Fruit fly (Drosophila melanogaster) whole organism, larva: ENCODE results near the gene CG15876.

Experiments used
- noc ChIP-seq: fragments of 200-800 bp; sonication (Bioruptor generic); optimal IDR thresholded peaks from 3 replicates; lab custom pipeline; 2019; ENCODE audit warnings: missing biosample characterization, mild to moderate bottlenecking, missing genetic modification characterization, moderate library complexity

The CG15876 gene

dm6 chr3L:4690698-4691097 is 3.9 kb downstream of the CG15876 start:
- TF ChIP-seq noc (tag; lab: Kevin White, UChicago): no peak

DNA sequence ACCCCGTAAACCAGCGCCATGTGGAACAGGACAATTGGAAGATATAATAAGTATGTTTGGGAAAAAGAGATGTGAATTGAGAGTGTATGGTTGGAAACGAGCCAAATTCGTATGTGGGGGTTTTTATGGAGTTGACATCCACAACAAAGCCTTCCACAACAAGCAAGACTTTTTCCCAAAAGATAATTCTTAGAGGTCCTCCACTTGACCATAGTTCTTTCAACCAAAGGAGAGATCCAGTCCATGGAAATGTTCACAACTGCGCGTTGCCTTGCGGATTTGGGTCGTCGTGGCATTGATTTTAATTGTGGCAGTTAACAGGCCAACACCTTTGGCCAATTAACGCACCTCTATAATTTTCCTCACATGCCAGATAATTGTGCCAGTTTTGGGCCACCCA is 4.7 kb downstream of the CG15876 start, which contains the start of gene CG18418:
CG18418 (minus strand) TSS at position 101 of the 400 bp plus-strand sequence.
- no peak for TF ChIP-seq noc (tag; lab: Kevin White, UChicago)

DNA sequence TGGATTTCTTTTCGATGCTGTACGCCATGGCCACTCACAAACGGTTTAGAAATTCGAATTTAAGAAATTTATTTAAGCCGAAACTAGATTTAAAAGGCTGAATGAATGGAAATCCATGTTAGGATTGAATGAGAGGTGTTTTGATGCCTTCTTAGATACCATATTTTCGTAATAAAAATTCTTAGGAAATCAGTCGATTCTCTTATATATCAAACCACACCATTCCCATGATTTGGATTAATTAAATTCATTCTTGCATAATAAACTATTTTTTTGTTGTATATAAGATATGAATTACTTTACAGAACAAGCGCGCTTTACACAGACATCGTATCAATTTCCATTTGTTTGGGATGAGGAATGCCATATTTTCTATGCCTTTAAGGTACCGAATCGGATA is 6.0 kb downstream of the CG15876 start, which contains the start of gene CG7514:
CG7514 (minus strand) TSS at position 101 of the 400 bp plus-strand sequence.
- no peak for TF ChIP-seq noc (tag; lab: Kevin White, UChicago)

- no peak for TF ChIP-seq noc (tag; lab: Kevin White, UChicago)
These were observed 7.5 kb downstream of the CG15876 start, which contains the start of gene axo for dm6 chr3L:4687133-4687532. Gene axo, minus strand, starts transcription at chr3L:4687317.

dm6 chr3L:4686609-4687008 is 8.0 kb downstream of the CG15876 start:
- TF ChIP-seq noc (tag; lab: Kevin White, UChicago): no peak

DNA sequence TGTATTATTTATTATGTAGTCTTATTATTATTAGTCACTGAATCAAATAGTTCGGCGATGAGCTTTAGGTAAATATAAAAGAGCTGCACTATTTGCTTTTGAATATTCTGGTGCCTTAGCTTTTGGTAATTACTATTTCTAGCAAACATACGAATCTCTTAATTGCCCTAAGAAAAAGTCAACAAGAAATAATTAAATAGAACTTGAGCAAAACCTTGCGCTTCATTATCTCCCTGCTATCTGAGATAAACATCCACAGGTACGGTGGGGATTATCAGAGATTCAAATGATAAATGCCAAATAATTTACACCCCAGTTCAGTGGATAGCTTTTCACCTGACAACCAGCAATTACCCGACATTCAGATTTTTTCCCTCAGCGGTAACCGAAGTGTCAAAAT is 8.6 kb downstream of the CG15876 start:
- no peak for TF ChIP-seq noc (tag; lab: Kevin White, UChicago)

dm6 chr3L:4684622-4685276 is 9.9 kb downstream of the CG15876 start:
- TF ChIP-seq noc (tag; lab: Kevin White, UChicago): no peak

DNA sequence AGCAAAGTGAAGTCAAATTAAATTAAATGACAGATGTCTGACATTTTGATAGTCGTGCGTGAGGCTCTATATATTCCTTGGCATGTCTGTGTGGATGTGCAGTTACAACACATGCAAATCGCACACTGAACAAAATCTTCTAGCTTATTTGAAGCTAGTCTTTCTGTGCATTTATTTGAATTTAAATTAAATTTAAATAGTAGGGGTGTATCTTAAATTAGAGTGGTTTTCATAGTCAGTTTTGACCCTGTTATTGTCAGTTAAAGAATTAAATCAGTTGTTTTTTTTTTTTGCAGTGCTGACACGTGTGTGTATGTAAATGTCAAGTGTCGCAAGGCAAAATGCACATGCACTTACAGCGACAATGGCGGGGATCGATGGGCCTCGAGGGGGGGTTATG is 15.6 kb downstream of the CG15876 start:
- TF ChIP-seq noc (tag; lab: Kevin White, UChicago): no peak

dm6 chr3L:4677532-4677931 is 17.1 kb downstream of the CG15876 start, which contains the start of gene CG34266:
Gene CG34266, plus strand, starts transcription at chr3L:4677832.
- no peak for TF ChIP-seq noc (tag; lab: Kevin White, UChicago)

DNA sequence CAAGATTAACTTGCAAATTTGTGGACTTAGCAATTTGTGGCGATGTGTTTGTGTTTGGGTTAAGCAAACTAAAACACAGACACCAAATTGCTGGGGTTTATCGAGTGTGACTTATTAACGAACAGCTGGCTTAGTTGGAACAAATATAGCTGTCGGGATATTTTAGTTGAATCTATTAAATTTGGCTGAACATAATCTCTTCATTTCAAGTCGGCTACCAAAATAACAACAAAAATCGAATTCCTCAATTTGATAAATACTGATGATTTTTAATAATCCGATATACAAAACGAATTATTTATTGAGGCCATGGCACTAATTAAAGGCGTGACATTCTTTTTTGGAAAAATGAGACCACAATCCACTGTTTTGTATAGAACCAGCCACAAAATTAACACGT is 27.4 kb downstream of the CG15876 start, which contains the start of gene CG32236:
CG32236 (minus strand) TSS at position 101 of the 400 bp plus-strand sequence.
- TF ChIP-seq noc (tag; lab: Kevin White, UChicago): no peak

- no peak for TF ChIP-seq noc (tag; lab: Kevin White, UChicago)
These were observed 46.7 kb downstream of the CG15876 start, which contains the start of gene TTLL1B for dm6 chr3L:4647976-4648375. Gene TTLL1B, plus strand, starts transcription at chr3L:4648276.
